Worm (Caenorhabditis elegans): ENCODE results near the gene glb-3.

DNA sequence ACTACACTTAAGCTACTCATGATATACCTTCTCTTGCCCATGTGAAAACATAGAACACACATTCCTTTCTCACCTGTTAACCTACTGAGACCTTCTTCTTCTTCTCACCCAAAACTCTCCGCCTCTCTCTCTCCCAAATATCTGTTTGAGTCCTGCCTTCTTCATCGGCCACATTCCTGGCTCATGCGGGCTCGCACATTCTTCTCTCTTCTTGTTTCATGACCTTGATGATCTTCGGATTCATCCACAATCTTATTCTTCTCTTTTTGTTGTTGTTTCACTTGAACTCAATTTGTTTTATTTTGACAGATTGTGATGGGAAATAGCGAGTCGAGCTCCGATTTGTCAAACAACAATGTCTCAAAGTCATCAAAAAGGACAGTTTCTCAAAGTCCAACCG lies 37.5 kb downstream of the glb-3 start, which contains the start of gene T19C4.5:
- TF ChIP-seq ama-1 (optimal IDR thresholded peaks at IDR 0.05) (no peak), hlh-15 (tag; optimal IDR thresholded peaks at IDR 0.05) (no peak), unc-42 (tag; optimal IDR thresholded peaks at IDR 0.05) (no peak), tbx-2 (tag; optimal IDR thresholded peaks at IDR 0.05) (no peak)
